Worm (Caenorhabditis elegans) whole organism, L3 larva: Measurements from ENCODE around the gene clec-84.

Source experiments
- R02D3.7 ChIP-seq: fragments of 150-350 bp; optimal IDR thresholded peaks from 2 replicates; lab custom pipeline; 2014; ENCODE audit warnings: missing biosample characterization, missing genetic modification characterization
- ZK546.5 ChIP-seq: sonication (generic microtip); optimal IDR thresholded peaks from 2 replicates; lab custom pipeline; 2017; ENCODE audit warnings: missing biosample characterization, missing genetic modification characterization
- aly-2 ChIP-seq: fragments of 150-350 bp; optimal IDR thresholded peaks from 2 replicates; lab custom pipeline; 2014; ENCODE audit warnings: missing biosample characterization, missing genetic modification characterization
- ama-1 ChIP-seq: fragments of 150-350 bp; optimal IDR thresholded peaks from 2 replicates; lab custom pipeline; 2018
- ceh-16 ChIP-seq: sonication (generic microtip); optimal IDR thresholded peaks from 2 replicates; lab custom pipeline; 2017; ENCODE audit warnings: missing biosample characterization, missing genetic modification characterization
- ceh-28 ChIP-seq: fragments of 150-350 bp; optimal IDR thresholded peaks from 2 replicates; lab custom pipeline; 2014; ENCODE audit warnings: missing biosample characterization, missing genetic modification reagents, missing genetic modification characterization
- ceh-82 ChIP-seq: fragments of 150-350 bp; optimal IDR thresholded peaks from 2 replicates; lab custom pipeline; 2014; ENCODE audit warnings: missing biosample characterization, missing genetic modification characterization
- ceh-9 ChIP-seq: sonication (generic microtip); optimal IDR thresholded peaks from 2 replicates; lab custom pipeline; 2018; ENCODE audit warnings: missing biosample characterization, missing genetic modification characterization
- daf-12 ChIP-seq: fragments of 150-350 bp; optimal IDR thresholded peaks from 2 replicates; lab custom pipeline; 2014; ENCODE audit warnings: missing biosample characterization, missing genetic modification reagents, missing genetic modification characterization
- egl-27 ChIP-seq: sonication (generic microtip); optimal IDR thresholded peaks from 4 replicates; lab custom pipeline; 2017; ENCODE audit warnings: missing biosample characterization, missing genetic modification reagents, missing genetic modification characterization
- egl-5 ChIP-seq: fragments of 150-350 bp; optimal IDR thresholded peaks from 2 replicates; lab custom pipeline; 2017; ENCODE audit warnings: missing biosample characterization, missing genetic modification reagents, missing genetic modification characterization, inconsistent platforms
- elt-1 ChIP-seq: fragments of 150-350 bp; optimal IDR thresholded peaks from 2 replicates; lab custom pipeline; 2014; ENCODE audit warnings: missing biosample characterization, missing genetic modification characterization
- elt-2 ChIP-seq: sonication (generic microtip); optimal IDR thresholded peaks from 2 replicates; lab custom pipeline; 2016; ENCODE audit warnings: missing genetic modification reagents, mild to moderate bottlenecking, missing genetic modification characterization, missing compliant biosample characterization
- elt-3 ChIP-seq, 3 experiments: fragments of 150-350 bp in 1 of 3; sonication (generic microtip) in 2 of 3; optimal IDR thresholded peaks; 2 replicates in 2 of 3; 4 replicates in 1 of 3; lab custom pipeline; 2014 to 2017; ENCODE audit warnings: missing biosample characterization in 3 of 3, missing genetic modification characterization in 3 of 3
- eor-1 ChIP-seq, 2 experiments: fragments of 150-350 bp; optimal IDR thresholded peaks; 2 replicates each; lab custom pipeline; 2014 to 2018; ENCODE audit warnings: missing biosample characterization in 2 of 2, missing genetic modification characterization in 2 of 2
- fkh-10 ChIP-seq: sonication (generic microtip); optimal IDR thresholded peaks from 2 replicates; lab custom pipeline; 2017; ENCODE audit warnings: missing biosample characterization, missing genetic modification reagents, missing genetic modification characterization
- fkh-2 ChIP-seq: fragments of 150-350 bp; optimal IDR thresholded peaks from 2 replicates; lab custom pipeline; 2014; ENCODE audit warnings: missing biosample characterization, missing genetic modification reagents, missing genetic modification characterization
- fos-1 ChIP-seq: fragments of 150-350 bp; optimal IDR thresholded peaks from 2 replicates; lab custom pipeline; 2014; ENCODE audit warnings: missing biosample characterization, missing genetic modification characterization
- hmg-11 ChIP-seq: sonication (generic microtip); optimal IDR thresholded peaks from 2 replicates; lab custom pipeline; 2016; ENCODE audit warnings: missing genetic modification characterization, missing compliant biosample characterization
- jun-1 ChIP-seq: fragments of 150-350 bp; optimal IDR thresholded peaks from 2 replicates; lab custom pipeline; 2014; ENCODE audit warnings: missing biosample characterization, missing genetic modification reagents, missing genetic modification characterization
- lin-15B ChIP-seq: fragments of 150-350 bp; optimal IDR thresholded peaks from 2 replicates; lab custom pipeline; 2014; ENCODE audit warnings: missing biosample characterization, missing genetic modification characterization
- lin-39 ChIP-seq: fragments of 150-350 bp; optimal IDR thresholded peaks from 2 replicates; lab custom pipeline; 2018; ENCODE audit warnings: missing biosample characterization, missing genetic modification reagents, missing genetic modification characterization
- lsy-12 ChIP-seq: sonication (generic microtip); optimal IDR thresholded peaks from 2 replicates; lab custom pipeline; 2016; ENCODE audit warnings: mild to moderate bottlenecking, missing genetic modification characterization, missing compliant biosample characterization
- mdl-1 ChIP-seq: fragments of 150-350 bp; optimal IDR thresholded peaks from 2 replicates; lab custom pipeline; 2014; ENCODE audit warnings: missing biosample characterization, missing genetic modification characterization
- mml-1 ChIP-seq: fragments of 150-350 bp; sonication (generic microtip); optimal IDR thresholded peaks from 3 replicates; lab custom pipeline; 2014; ENCODE audit warnings: missing biosample characterization, missing genetic modification characterization
- nfya-1 ChIP-seq: sonication (generic microtip); optimal IDR thresholded peaks from 2 replicates; lab custom pipeline; 2017; ENCODE audit warnings: missing genetic modification characterization, mild to moderate bottlenecking, missing compliant biosample characterization, antibody characterized with exemption, moderate library complexity; ENCODE audit not compliant: insufficient read depth
- nhr-11 ChIP-seq: fragments of 150-350 bp; optimal IDR thresholded peaks from 2 replicates; lab custom pipeline; 2014; ENCODE audit warnings: missing biosample characterization, missing genetic modification characterization
- nhr-12 ChIP-seq: fragments of 150-350 bp; optimal IDR thresholded peaks from 2 replicates; lab custom pipeline; 2014; ENCODE audit warnings: missing biosample characterization, missing genetic modification characterization
- nhr-23 ChIP-seq: fragments of 150-350 bp; optimal IDR thresholded peaks from 2 replicates; lab custom pipeline; 2014; ENCODE audit warnings: missing biosample characterization, missing genetic modification reagents, missing genetic modification characterization
- nhr-237 ChIP-seq: fragments of 150-350 bp; optimal IDR thresholded peaks from 2 replicates; lab custom pipeline; 2014; ENCODE audit warnings: missing biosample characterization, missing genetic modification characterization
- nhr-25 ChIP-seq: sonication (generic microtip); optimal IDR thresholded peaks from 2 replicates; lab custom pipeline; 2017; ENCODE audit warnings: missing biosample characterization, missing genetic modification characterization
- nhr-28 ChIP-seq: fragments of 150-350 bp; optimal IDR thresholded peaks from 2 replicates; lab custom pipeline; 2014; ENCODE audit warnings: missing biosample characterization, missing genetic modification characterization
- nhr-43 ChIP-seq: sonication (generic microtip); optimal IDR thresholded peaks from 2 replicates; lab custom pipeline; 2016; ENCODE audit warnings: mild to moderate bottlenecking, missing genetic modification characterization, missing compliant biosample characterization; ENCODE audit not compliant: poor library complexity, severe bottlenecking
- nhr-67 ChIP-seq: fragments of 150-350 bp; optimal IDR thresholded peaks from 2 replicates; lab custom pipeline; 2014; ENCODE audit warnings: missing biosample characterization, missing genetic modification characterization
- nhr-76 ChIP-seq: fragments of 150-350 bp; sonication (generic microtip); optimal IDR thresholded peaks from 5 replicates; lab custom pipeline; 2014; ENCODE audit warnings: missing biosample characterization, missing genetic modification characterization
- nhr-77 ChIP-seq: fragments of 150-350 bp; optimal IDR thresholded peaks from 2 replicates; lab custom pipeline; 2014; ENCODE audit warnings: missing biosample characterization, missing genetic modification characterization
- pha-4 ChIP-seq: fragments of 150-350 bp; optimal IDR thresholded peaks from 2 replicates; lab custom pipeline; 2014; ENCODE audit warnings: missing biosample characterization, missing genetic modification reagents, missing genetic modification characterization
- pqm-1 ChIP-seq: fragments of 150-350 bp; optimal IDR thresholded peaks from 2 replicates; lab custom pipeline; 2017; ENCODE audit warnings: missing biosample characterization, missing genetic modification characterization, inconsistent platforms
- sea-2 ChIP-seq: fragments of 150-350 bp; sonication (generic microtip); optimal IDR thresholded peaks from 4 replicates; lab custom pipeline; 2014; ENCODE audit warnings: missing biosample characterization, missing genetic modification reagents, missing genetic modification characterization
- skn-1 ChIP-seq: fragments of 150-350 bp; optimal IDR thresholded peaks from 2 replicates; lab custom pipeline; 2014; ENCODE audit warnings: missing biosample characterization, missing genetic modification characterization
- snpc-4 ChIP-seq: fragments of 150-350 bp; optimal IDR thresholded peaks from 2 replicates; lab custom pipeline; 2014; ENCODE audit warnings: missing biosample characterization, missing genetic modification characterization
- tbx-2 ChIP-seq: sonication (generic microtip); optimal IDR thresholded peaks from 2 replicates; lab custom pipeline; 2016; ENCODE audit warnings: mild to moderate bottlenecking, missing genetic modification characterization, missing compliant biosample characterization
- unc-39 ChIP-seq: sonication (generic microtip); optimal IDR thresholded peaks from 4 replicates; lab custom pipeline; 2017; ENCODE audit warnings: missing biosample characterization, missing genetic modification characterization
- unc-62 ChIP-seq: fragments of 150-350 bp; sonication (generic microtip); optimal IDR thresholded peaks from 4 replicates; lab custom pipeline; 2014; ENCODE audit warnings: missing biosample characterization, missing genetic modification reagents, missing genetic modification characterization
- zag-1 ChIP-seq: fragments of 150-350 bp; optimal IDR thresholded peaks from 2 replicates; lab custom pipeline; 2014; ENCODE audit warnings: missing biosample characterization, missing genetic modification characterization
- ztf-11 ChIP-seq: fragments of 150-350 bp; optimal IDR thresholded peaks from 2 replicates; lab custom pipeline; 2014; ENCODE audit warnings: missing biosample characterization, missing genetic modification characterization
- ztf-4 ChIP-seq: fragments of 150-350 bp; optimal IDR thresholded peaks from 2 replicates; lab custom pipeline; 2014; ENCODE audit warnings: missing biosample characterization, missing genetic modification characterization

clec-84 gene

ce11 chrIV:2805525-2805924 is 36.7 kb upstream of the clec-84 start, which contains the start of gene Y54G2A.45:
TSS of gene Y54G2A.45 (plus strand) at chrIV:2805857.
- TF ChIP-seq skn-1 (tag; lab: Kevin White, UChicago), result peak; percentile 83
- TF ChIP-seq lin-39 (tag; lab: Kevin White, UChicago), result peak; percentile 10
- peak; percentile 30 for TF ChIP-seq hmg-11 (tag; lab: Kevin White, UChicago)
- no peak for TF ChIP-seq egl-27 (tag; lab: Kevin White, UChicago)
- TF ChIP-seq nhr-12 (tag; lab: Kevin White, UChicago), result no peak
- peak; percentile 81 for TF ChIP-seq pqm-1 (tag; lab: Kevin White, UChicago)
- no peak for TF ChIP-seq nhr-67 (tag; lab: Kevin White, UChicago)
- TF ChIP-seq fkh-10 (GFP tag; lab: Kevin White, UChicago), result no peak
- no peak for TF ChIP-seq nhr-23
- TF ChIP-seq fkh-2, result no peak
- TF ChIP-seq tbx-2, result peak; percentile 29
- no peak for TF ChIP-seq nhr-77 (tag; lab: Kevin White, UChicago)
- TF ChIP-seq lsy-12, result peak; percentile 24
- no peak for TF ChIP-seq mml-1
- no peak for TF ChIP-seq snpc-4 (tag; lab: Kevin White, UChicago)
- no peak for TF ChIP-seq mdl-1 (tag; lab: Kevin White, UChicago)
- no peak for TF ChIP-seq nhr-237 (tag; lab: Kevin White, UChicago)
- no peak for TF ChIP-seq elt-1 (tag; lab: Kevin White, UChicago)
- TF ChIP-seq jun-1, result peak; percentile 64
- no peak for TF ChIP-seq fos-1 (tag; lab: Kevin White, UChicago)
- TF ChIP-seq elt-2 (tag; lab: Kevin White, UChicago), result peak; percentile 89
- TF ChIP-seq unc-62 (GFP tag; lab: Kevin White, UChicago), result no peak
- TF ChIP-seq ceh-16, result no peak
- TF ChIP-seq zag-1 (tag; lab: Kevin White, UChicago), result no peak
- no peak for TF ChIP-seq egl-5 (tag; lab: Kevin White, UChicago)
- no peak for TF ChIP-seq elt-3 (tag; optimal IDR thresholded peaks at IDR 0.05; lab: Kevin White, UChicago)
- TF ChIP-seq R02D3.7, result no peak
- TF ChIP-seq lin-15B (tag; lab: Kevin White, UChicago), result peak; percentile 6
- no peak for TF ChIP-seq ceh-82 (tag; lab: Kevin White, UChicago)
- no peak for TF ChIP-seq ceh-9
- TF ChIP-seq daf-12 (tag; lab: Kevin White, UChicago), result no peak
- no peak for TF ChIP-seq eor-1 (tag; optimal IDR thresholded peaks at IDR 0.05; lab: Kevin White, UChicago)
- TF ChIP-seq sea-2, result no peak
- TF ChIP-seq nfya-1 (tag; lab: Kevin White, UChicago), result peak; percentile 31
- no peak for TF ChIP-seq ceh-28 (tag; lab: Kevin White, UChicago)
- no peak for TF ChIP-seq nhr-11 (tag; lab: Kevin White, UChicago)
- no peak for TF ChIP-seq aly-2 (tag; lab: Kevin White, UChicago)
- TF ChIP-seq ZK546.5 (tag; lab: Kevin White, UChicago), result no peak
- no peak for TF ChIP-seq unc-39
- TF ChIP-seq nhr-76 (tag; lab: Kevin White, UChicago), result no peak
- TF ChIP-seq nhr-28, result no peak
- TF ChIP-seq pha-4 (tag; lab: Kevin White, UChicago), result peak; percentile 40
- TF ChIP-seq nhr-25, result no peak
- no peak for TF ChIP-seq ama-1
- no peak for TF ChIP-seq ztf-11 (tag; lab: Kevin White, UChicago)
- peak; percentile 31 for TF ChIP-seq nhr-43 (tag; lab: Kevin White, UChicago)
- TF ChIP-seq ztf-4 (tag; lab: Kevin White, UChicago), result no peak

- no peak for TF ChIP-seq unc-39
- TF ChIP-seq eor-1 (tag; optimal IDR thresholded peaks at IDR 0.05; lab: Kevin White, UChicago), result no peak
- no peak for TF ChIP-seq nhr-67 (tag; lab: Kevin White, UChicago)
- TF ChIP-seq ztf-11 (tag; lab: Kevin White, UChicago), result no peak
- no peak for TF ChIP-seq mml-1
- no peak for TF ChIP-seq elt-1 (tag; lab: Kevin White, UChicago)
- no peak for TF ChIP-seq snpc-4 (tag; lab: Kevin White, UChicago)
- no peak for TF ChIP-seq mdl-1 (tag; lab: Kevin White, UChicago)
- no peak for TF ChIP-seq elt-3 (tag; optimal IDR thresholded peaks at IDR 0.05; lab: Kevin White, UChicago)
- TF ChIP-seq fos-1 (tag; lab: Kevin White, UChicago), result no peak
- TF ChIP-seq zag-1 (tag; lab: Kevin White, UChicago), result no peak
- TF ChIP-seq nhr-43 (tag; lab: Kevin White, UChicago), result no peak
- no peak for TF ChIP-seq pqm-1 (tag; lab: Kevin White, UChicago)
- no peak for TF ChIP-seq ceh-82 (tag; lab: Kevin White, UChicago)
- TF ChIP-seq unc-62 (GFP tag; lab: Kevin White, UChicago), result no peak
- no peak for TF ChIP-seq elt-2 (tag; lab: Kevin White, UChicago)
- TF ChIP-seq sea-2, result no peak
Observed at ce11 chrIV:2808154-2808553, 34.1 kb upstream of the clec-84 start.
